Fruit fly (Drosophila melanogaster): ENCODE results near the gene Muc14A.

dm6 chrX:15971574-15971973 lies 37.3 kb upstream of the Muc14A start:
- TF ChIP-seq Mio (GFP tag; optimal IDR thresholded peaks at IDR 0.05), result no peak
- no peak for TF ChIP-seq Dfd (GFP tag; optimal IDR thresholded peaks at IDR 0.05)
- no peak for TF ChIP-seq GATAd (GFP tag; optimal IDR thresholded peaks at IDR 0.05)
- no peak for TF ChIP-seq fru (GFP tag; optimal IDR thresholded peaks at IDR 0.05)
